Worm (Caenorhabditis elegans): ENCODE measurements around the gene C05D10.4.

C05D10.4 gene

ce11 chrIII:6064779-6065178 is 37.9 kb downstream of the C05D10.4 start:
- peak; percentile 89 for TF ChIP-seq attf-3 (GFP tag; conservative IDR thresholded peaks at IDR 0.05)

- TF ChIP-seq mcd-1 (GFP tag; IDR thresholded peaks at IDR 0.05): no peak
- no peak for TF ChIP-seq F22D6.2 (tag; optimal IDR thresholded peaks at IDR 0.05)
- no peak for TF ChIP-seq ceh-27 (GFP tag; optimal IDR thresholded peaks at IDR 0.05)
- no peak for TF ChIP-seq F55B11.4 (tag; optimal IDR thresholded peaks at IDR 0.05; ENCODE audit: borderline replicate concordance, insufficient read depth)
- TF ChIP-seq hmg-20 (GFP tag; IDR thresholded peaks at IDR 0.05): no peak
- no peak for TF ChIP-seq F57C9.4 (tag; optimal IDR thresholded peaks at IDR 0.05)
- no peak for TF ChIP-seq repo-1 (tag; optimal IDR thresholded peaks at IDR 0.05)
- TF ChIP-seq egl-18 (GFP tag; IDR thresholded peaks at IDR 0.05): no peak
- TF ChIP-seq nhr-90 (tag; optimal IDR thresholded peaks at IDR 0.05): no peak
- TF ChIP-seq dpl-1 (GFP tag; optimal IDR thresholded peaks at IDR 0.05): no peak
- no peak for TF ChIP-seq rec-8 (tag; optimal IDR thresholded peaks at IDR 0.05)
- no peak for TF ChIP-seq lin-54 (GFP tag; optimal IDR thresholded peaks at IDR 0.05)
- TF ChIP-seq sea-2 (GFP tag; IDR thresholded peaks at IDR 0.05): no peak
- TF ChIP-seq efl-1 (GFP tag; optimal IDR thresholded peaks at IDR 0.05): no peak
- TF ChIP-seq ztf-6 (GFP tag; IDR thresholded peaks at IDR 0.05): no peak
- no peak for TF ChIP-seq ztf-26 (tag; optimal IDR thresholded peaks at IDR 0.05)
- TF ChIP-seq ceh-100 (GFP tag; IDR thresholded peaks at IDR 0.05): no peak
These were observed 45.9 kb downstream of the C05D10.4 start, which contains the start of gene clc-10 for ce11 chrIII:6056770-6057169. Gene clc-10, plus strand, starts transcription at chrIII:6057070.

ce11 chrIII:6056179-6056578 is 46.5 kb downstream of the C05D10.4 start:
- TF ChIP-seq tbp1 (GFP tag; optimal IDR thresholded peaks at IDR 0.05) (peak; percentile 87), ztf-22 (GFP tag; optimal IDR thresholded peaks at IDR 0.05) (no peak), bed-1 (GFP tag; IDR thresholded peaks at IDR 0.05) (no peak), pha-4 (tag; optimal IDR thresholded peaks at IDR 0.05) (no peak), F39B2.1 (GFP tag; IDR thresholded peaks at IDR 0.05) (no peak), atf-7 (tag; optimal IDR thresholded peaks at IDR 0.05) (no peak), ceh-91 (GFP tag; IDR thresholded peaks at IDR 0.05) (no peak), hrde-1 (tag; optimal IDR thresholded peaks at IDR 0.05; ENCODE audit: borderline replicate concordance) (no peak), Y53G8AR.9 (GFP tag; conservative IDR thresholded peaks at IDR 0.05) (no peak), attf-5 (GFP tag; optimal IDR thresholded peaks at IDR 0.05) (no peak), hmg-1.2 (GFP tag; IDR thresholded peaks at IDR 0.05) (no peak), madf-6 (GFP tag; IDR thresholded peaks at IDR 0.05) (no peak; the same call in 1 of the 2 replicates), F49E8.2 (tag; optimal IDR thresholded peaks at IDR 0.05; ENCODE audit: insufficient read depth) (no peak), gei-17 (GFP tag; optimal IDR thresholded peaks at IDR 0.05) (no peak), him-1 (tag; optimal IDR thresholded peaks at IDR 0.05) (peak; percentile 51), ceh-40 (GFP tag; IDR thresholded peaks at IDR 0.05) (no peak), snpc-3.4 (tag; optimal IDR thresholded peaks at IDR 0.05) (no peak), F10E7.11 (tag; optimal IDR thresholded peaks at IDR 0.05) (no peak), rpc-1 (optimal IDR thresholded peaks at IDR 0.05) (peak; percentile 60), rpc-1 (tag; optimal IDR thresholded peaks at IDR 0.05) (peak; percentile 74), F57A8.1 (GFP tag; optimal IDR thresholded peaks at IDR 0.05) (no peak), hmg-20 (GFP tag; IDR thresholded peaks at IDR 0.05) (no peak), F33H1.4 (GFP tag; IDR thresholded peaks at IDR 0.05) (no peak), ceh-79 (tag; optimal IDR thresholded peaks at IDR 0.05) (no peak), cebp-1 (GFP tag; IDR thresholded peaks at IDR 0.05) (no peak), cebp-1 (tag; optimal IDR thresholded peaks at IDR 0.05) (no peak), ztf-26 (tag; optimal IDR thresholded peaks at IDR 0.05) (no peak), lsl-1 (GFP tag; optimal IDR thresholded peaks at IDR 0.05) (no peak), somi-1 (GFP tag; optimal IDR thresholded peaks at IDR 0.05) (no peak), D2030.7 (GFP tag; IDR thresholded peaks at IDR 0.05) (0 out of 2 replicates have a peak, but pooled peaks have one; percentile 17), tlf-1 (GFP tag; optimal IDR thresholded peaks at IDR 0.05) (no peak), F55B11.4 (tag; optimal IDR thresholded peaks at IDR 0.05; ENCODE audit: borderline replicate concordance, insufficient read depth) (no peak)
